Fruit fly (Drosophila melanogaster): ENCODE results near the gene CG2656.

The CG2656 gene

dm6 chr3R:7102853-7103833, 41.4 kb upstream of the CG2656 start (continued):
- TF ChIP-seq btn (GFP tag; optimal IDR thresholded peaks at IDR 0.05) (no peak), CG4360 (GFP tag; IDR thresholded peaks at IDR 0.05) (peak; percentile 91), CG15479 (GFP tag; optimal IDR thresholded peaks at IDR 0.05) (peak; percentile 28), CG2116 (GFP tag; optimal IDR thresholded peaks at IDR 0.05) (peak; percentile 11), Lpt (GFP tag; optimal IDR thresholded peaks at IDR 0.05) (peak; percentile 73), chm (GFP tag; IDR thresholded peaks at IDR 0.05) (peak; percentile 8; the same call in 1 of the 2 replicates), CG8924 (tag; optimal IDR thresholded peaks at IDR 0.05) (peak; percentile 33), z (GFP tag; IDR thresholded peaks at IDR 0.05) (peak; percentile 78), mld (GFP tag; IDR thresholded peaks at IDR 0.05; ENCODE audit: partially characterized antibody) (no peak), Vsx1 (GFP tag; optimal IDR thresholded peaks at IDR 0.05) (no peak), jing (GFP tag; optimal IDR thresholded peaks at IDR 0.05) (no peak), sens-2 (GFP tag; IDR thresholded peaks at IDR 0.05) (peak; percentile 60), CG17361 (GFP tag; IDR thresholded peaks at IDR 0.05) (no peak), CrebB (tag; optimal IDR thresholded peaks at IDR 0.05) (peak; percentile 19), kni (GFP tag; optimal IDR thresholded peaks at IDR 0.05) (peak; percentile 71), hkb (optimal IDR thresholded peaks at IDR 0.05) (no peak), hkb (GFP tag; IDR thresholded peaks at IDR 0.05) (peak; percentile 23; the same call in 1 of the 2 replicates), lab (GFP tag; optimal IDR thresholded peaks at IDR 0.05) (peak; percentile 2), chinmo (GFP tag; IDR thresholded peaks at IDR 0.05; ENCODE audit: partially characterized antibody) (0 out of 4 replicates have a peak, but pooled peaks have one; percentile 60), scrt (GFP tag; optimal IDR thresholded peaks at IDR 0.05) (peak; percentile 51), CG13123 (GFP tag; optimal IDR thresholded peaks at IDR 0.05) (no peak), nerfin-1 (tag; optimal IDR thresholded peaks at IDR 0.05) (peak; percentile 7), dm (GFP tag; optimal IDR thresholded peaks at IDR 0.05) (no peak), CG6254 (GFP tag; optimal IDR thresholded peaks at IDR 0.05) (peak; percentile 4), sens (GFP tag) (peak; percentile 63), CG12219 (GFP tag; optimal IDR thresholded peaks at IDR 0.05) (peak; percentile 60), kah (GFP tag; optimal IDR thresholded peaks at IDR 0.05) (peak; percentile 31), crc (GFP tag; optimal IDR thresholded peaks at IDR 0.05) (no peak), CG32767 (GFP tag; IDR thresholded peaks at IDR 0.05) (no peak), onecut (GFP tag; IDR thresholded peaks at IDR 0.05) (peak; percentile 10; the same call in 1 of the 2 replicates), ci (GFP tag; IDR thresholded peaks at IDR 0.05) (0 out of 3 replicates have a peak, but pooled peaks have one; percentile 55), Drgx (GFP tag; IDR thresholded peaks at IDR 0.05) (0 out of 2 replicates have a peak, but pooled peaks have one; percentile 16), lbe (GFP tag; optimal IDR thresholded peaks at IDR 0.05) (peak; percentile 6), CG7987 (GFP tag; optimal IDR thresholded peaks at IDR 0.05) (peak; percentile 46), seq (GFP tag; IDR thresholded peaks at IDR 0.05) (peak; percentile 70), wek (GFP tag; optimal IDR thresholded peaks at IDR 0.05) (peak; percentile 5), stwl (tag; optimal IDR thresholded peaks at IDR 0.05) (peak; percentile 17), bsh (GFP tag; optimal IDR thresholded peaks at IDR 0.05) (peak; percentile 7 to 11), ewg (GFP tag; optimal IDR thresholded peaks at IDR 0.05) (peak; percentile 44), Dll (GFP tag; IDR thresholded peaks at IDR 0.05; ENCODE audit: partially characterized antibody) (peak; percentile 41; the same call in 2 of the 4 replicates), Trl (optimal IDR thresholded peaks at IDR 0.05) (peak; percentile 88 to 100), Trl (GFP tag; optimal IDR thresholded peaks at IDR 0.05) (no peak), Sry-β (GFP tag; optimal IDR thresholded peaks at IDR 0.05) (no peak), CG6654 (GFP tag; optimal IDR thresholded peaks at IDR 0.05) (no peak), HLHmδ (GFP tag; optimal IDR thresholded peaks at IDR 0.05) (peak; percentile 50), Dfd (GFP tag; optimal IDR thresholded peaks at IDR 0.05) (peak in 1 of 2 experiments; percentile 36), Ets97D (GFP tag; optimal IDR thresholded peaks at IDR 0.05) (no peak), CG5180 (GFP tag; optimal IDR thresholded peaks at IDR 0.05) (peak; percentile 75)
